Worm (Caenorhabditis elegans) whole organism, midembryonic: ENCODE measurements around the gene ZK354.8.
"Not testable (repeated sequence)": the region's sequence is repeated elsewhere in the genome, so short reads cannot be mapped to it uniquely, and the experiment has no call there.

Source experiments
- T22C8.4 ChIP-seq: fragments of 200-800 bp; sonication (Bioruptor generic); IDR thresholded peaks from 2 replicates; pipeline ENCODE4 v1.3.6; 2022; ENCODE audit warnings: missing genetic modification characterization, missing compliant biosample characterization
- cog-1 ChIP-seq: sonication (generic microtip); optimal IDR thresholded peaks from 2 replicates; lab custom pipeline; 2016; ENCODE audit warnings: missing genetic modification characterization, missing compliant biosample characterization
- flt-1 ChIP-seq: fragments of 200-800 bp; sonication (Bioruptor generic); IDR thresholded peaks from 2 replicates; pipeline ENCODE4 v1.3.6; 2022; ENCODE audit warnings: missing genetic modification characterization, missing compliant biosample characterization
- klf-2 ChIP-seq: fragments of 200-800 bp; sonication (Bioruptor generic); conservative IDR thresholded peaks from 2 replicates; pipeline ENCODE4 v1.3.6; 2022; ENCODE audit warnings: missing genetic modification reagents, missing genetic modification characterization, missing compliant biosample characterization
- med-1 ChIP-seq: sonication (generic microtip); optimal IDR thresholded peaks from 2 replicates; lab custom pipeline; 2017; ENCODE audit warnings: missing genetic modification characterization, mild to moderate bottlenecking, missing compliant biosample characterization, antibody characterized with exemption, missing genetic modification reagents; ENCODE audit not compliant: insufficient read depth
- ref-1 ChIP-seq: fragments of 200-800 bp; sonication (Bioruptor generic); conservative IDR thresholded peaks from 2 replicates; pipeline ENCODE4 v1.3.6; 2022; ENCODE audit warnings: missing genetic modification reagents, missing genetic modification characterization, missing compliant biosample characterization
- tab-1 ChIP-seq: fragments of 200-800 bp; sonication (Bioruptor generic); IDR thresholded peaks from 2 replicates; pipeline ENCODE4 v1.3.6; 2022; ENCODE audit warnings: missing genetic modification characterization, missing compliant biosample characterization
- ztf-23 ChIP-seq: fragments of 200-800 bp; sonication (Bioruptor generic); IDR thresholded peaks from 2 replicates; pipeline ENCODE4 v1.3.6; 2022; ENCODE audit warnings: missing genetic modification reagents, missing genetic modification characterization, missing compliant biosample characterization
- ztf-29 ChIP-seq: fragments of 200-800 bp; sonication (Bioruptor generic); IDR thresholded peaks from 2 replicates; pipeline ENCODE4 v1.3.6; 2022; ENCODE audit warnings: missing genetic modification reagents, missing genetic modification characterization, missing compliant biosample characterization

The ZK354.8 gene

DNA sequence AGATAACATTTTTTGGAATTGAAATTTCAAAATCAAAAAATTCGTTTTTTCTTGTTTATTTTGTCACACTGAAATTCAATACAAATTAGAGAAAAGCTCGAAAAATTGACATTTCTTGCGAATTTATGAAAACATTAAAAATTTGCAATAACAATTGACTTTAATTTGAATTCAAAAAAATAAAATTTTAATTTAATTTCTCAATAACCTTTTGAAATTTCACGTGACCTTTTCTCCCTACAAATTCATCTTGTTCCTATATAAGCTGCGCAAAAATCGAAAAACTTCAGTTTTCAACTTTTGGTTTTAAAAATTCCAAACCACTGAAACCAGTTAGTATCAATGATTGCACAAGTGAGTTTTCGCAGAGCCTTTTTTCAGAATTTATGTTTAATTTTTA is 37.1 kb downstream of the ZK354.8 start, which contains the start of gene F36H12.4:
Gene F36H12.4 (plus strand): TSS at position 301 of the 400 bp plus-strand sequence.
- TF ChIP-seq med-1 (GFP tag; lab: Kevin White, UChicago) (no peak), cog-1 (tag; lab: Kevin White, UChicago) (no peak), klf-2 (GFP tag; lab: Robert Waterston, UW) (no peak), tab-1 (GFP tag; lab: Robert Waterston, UW) (no peak), ztf-23 (no peak), flt-1 (GFP tag; lab: Robert Waterston, UW) (no peak), ref-1 (GFP tag; lab: Robert Waterston, UW) (no peak)

DNA sequence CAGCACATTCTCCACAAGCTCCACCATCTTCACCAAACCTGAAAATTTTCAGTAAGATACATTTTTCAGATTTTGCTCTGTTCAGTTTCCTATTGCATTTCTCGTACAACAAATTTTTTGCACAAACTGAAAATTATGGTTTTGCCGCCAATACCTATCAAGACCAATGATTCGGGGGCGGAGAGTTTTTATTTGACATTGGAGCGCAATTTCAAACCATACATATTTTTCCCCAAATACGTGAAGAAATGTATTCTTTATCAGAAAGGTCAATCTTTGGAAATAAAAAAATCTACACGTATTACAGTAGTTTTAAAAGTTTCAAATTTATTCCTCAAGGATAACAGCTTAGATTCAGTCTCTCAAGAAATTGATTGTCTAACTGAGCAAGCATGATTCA is 39.5 kb downstream of the ZK354.8 start, which contains the start of gene F36H12.5:
Gene F36H12.5 (plus strand): TSS at position 301 of the 400 bp plus-strand sequence.
- TF ChIP-seq tab-1 (GFP tag; lab: Robert Waterston, UW) (no peak), flt-1 (GFP tag; lab: Robert Waterston, UW) (no peak), ztf-23 (no peak), klf-2 (GFP tag; lab: Robert Waterston, UW) (no peak), ref-1 (GFP tag; lab: Robert Waterston, UW) (no peak), med-1 (GFP tag; lab: Kevin White, UChicago) (no peak), ztf-29 (no peak), cog-1 (tag; lab: Kevin White, UChicago) (no peak), T22C8.4 (GFP tag; lab: Robert Waterston, UW) (no peak)

DNA sequence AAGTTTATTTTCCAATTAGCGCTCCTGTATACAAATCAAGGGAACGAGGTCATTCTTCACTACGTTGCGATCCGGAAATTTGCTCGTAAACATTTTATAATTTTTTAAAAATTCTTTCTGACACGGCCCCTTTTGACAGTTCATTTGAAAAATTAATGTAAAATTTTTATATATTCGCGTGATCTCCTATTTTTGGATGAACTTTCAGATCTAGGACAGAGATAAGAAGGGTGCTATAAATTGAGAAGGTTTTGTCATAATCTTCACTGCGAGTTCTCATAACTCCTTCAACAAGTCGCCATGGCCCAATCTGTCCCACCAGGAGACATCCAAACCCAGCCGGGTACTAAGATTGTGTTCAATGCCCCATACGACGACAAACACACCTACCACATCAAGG is 45.7 kb downstream of the ZK354.8 start, which contains the start of gene msp-19:
Gene msp-19 (plus strand): TSS at position 301 of the 400 bp plus-strand sequence.
- not testable (repeated sequence) for TF ChIP-seq ztf-29; flt-1 (GFP tag; lab: Robert Waterston, UW); cog-1 (tag; lab: Kevin White, UChicago)

DNA sequence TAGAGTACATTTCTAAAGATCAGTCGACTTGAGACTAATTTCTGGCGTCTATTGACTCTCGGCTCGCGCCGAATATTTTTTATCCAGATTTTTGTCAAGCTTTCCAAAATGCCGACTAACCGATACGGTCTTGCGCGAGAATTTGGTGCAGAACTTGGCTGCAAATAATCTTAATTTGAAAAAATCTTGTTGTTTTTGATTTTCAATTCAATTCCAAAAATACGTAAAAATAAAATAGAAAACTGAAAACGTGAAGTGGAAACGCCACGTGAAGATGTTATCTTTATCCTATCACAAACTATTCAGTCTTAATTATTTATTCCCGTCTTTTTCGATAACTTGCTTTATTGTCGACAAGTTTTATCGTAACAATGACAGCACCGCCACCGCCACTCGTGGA is 47.6 kb downstream of the ZK354.8 start, which contains the start of gene ttbk-2.1:
Gene ttbk-2.1 (plus strand): TSS at position 301 of the 400 bp plus-strand sequence.
- not testable (repeated sequence) for TF ChIP-seq cog-1 (tag; lab: Kevin White, UChicago); T22C8.4 (GFP tag; lab: Robert Waterston, UW); ztf-29

DNA sequence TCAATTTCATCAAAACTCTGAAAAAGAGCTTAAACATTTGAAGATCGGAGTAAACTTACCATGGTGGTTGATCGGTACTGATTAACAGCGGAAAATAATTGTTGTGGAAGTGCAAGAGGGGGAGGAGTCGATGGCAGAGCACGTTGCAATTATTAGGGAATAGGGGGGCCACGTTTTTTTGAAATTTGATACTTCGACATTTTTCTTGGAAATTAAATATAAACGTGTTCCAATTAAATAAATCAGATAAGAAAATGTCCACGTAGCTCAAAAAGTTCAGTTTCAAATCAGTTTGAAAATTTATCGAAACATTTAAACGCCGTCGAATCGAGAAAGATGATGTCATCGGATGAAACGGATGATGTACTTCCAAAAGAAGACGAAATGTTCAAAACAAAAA is 49.2 kb downstream of the ZK354.8 start, which contains the start of gene F36H12.9:
Gene F36H12.9 (plus strand): TSS at position 301 of the 400 bp plus-strand sequence.
- not testable (repeated sequence) for TF ChIP-seq flt-1, klf-2, tab-1 (GFP tag; lab: Robert Waterston, UW)

DNA sequence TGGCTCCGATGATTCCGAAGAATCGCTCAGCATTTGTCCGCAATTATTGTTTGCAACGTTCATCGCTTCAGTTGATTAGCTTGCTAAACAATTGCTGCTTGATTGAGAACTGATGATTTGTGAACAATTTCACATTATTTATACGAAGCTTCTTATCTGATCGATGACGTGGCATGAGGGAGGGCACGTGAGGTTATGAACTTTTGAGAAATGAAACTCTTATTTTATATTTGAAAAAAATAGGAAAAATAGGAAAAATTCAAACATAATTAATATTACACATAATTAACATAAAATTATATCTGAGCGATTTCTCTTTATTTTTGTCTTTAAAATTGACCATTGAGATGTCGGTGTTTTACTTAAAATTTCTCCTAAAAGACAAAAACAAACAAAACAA is 51.3 kb downstream of the ZK354.8 start, which contains the start of gene F36H12.10:
Gene F36H12.10 (minus strand): TSS at position 101 of the 400 bp plus-strand sequence.
- not testable (repeated sequence) for TF ChIP-seq ztf-29; cog-1 (tag; lab: Kevin White, UChicago); T22C8.4 (GFP tag; lab: Robert Waterston, UW)
